Worm (Caenorhabditis elegans): ENCODE results near the gene M110.10.
A peak's percentile ranks its signal among the peaks of the same experiment; 100 is the strongest.

ce11 chrII:8222309-8223065, 8.2 kb upstream of the M110.10 start, which contains the start of gene dab-1:
- 0 out of 2 replicates have a peak, but pooled peaks have one; percentile 34 for TF ChIP-seq flt-1 (GFP tag; IDR thresholded peaks at IDR 0.05)
- TF ChIP-seq ama-1 (optimal IDR thresholded peaks at IDR 0.05), result peak; percentile 80
- no peak for TF ChIP-seq hmbx-1 (tag; optimal IDR thresholded peaks at IDR 0.05)
